Fruit fly (Drosophila melanogaster): ENCODE results near the gene CG12099.

Gene CG12099

dm6 chr3L:1586266-1587054, 28.2 kb upstream of the CG12099 start (continued):
- TF ChIP-seq CHES-1-like (GFP tag; optimal IDR thresholded peaks at IDR 0.05) = no peak
- TF ChIP-seq oc (tag; optimal IDR thresholded peaks at IDR 0.05) = no peak
- no peak for TF ChIP-seq Dfd (GFP tag; optimal IDR thresholded peaks at IDR 0.05)
- TF ChIP-seq Pdp1 (GFP tag; optimal IDR thresholded peaks at IDR 0.05) = peak in 1 of 2 experiments; percentile 78
- no peak for TF ChIP-seq CG18764 (GFP tag; optimal IDR thresholded peaks at IDR 0.05)
- no peak for TF ChIP-seq CG12236 (GFP tag; optimal IDR thresholded peaks at IDR 0.05)
- peak; percentile 69 for TF ChIP-seq CG34224 (GFP tag; IDR thresholded peaks at IDR 0.05; ENCODE audit: partially characterized antibody)
- no peak for TF ChIP-seq peb (GFP tag; IDR thresholded peaks at IDR 0.05)
- TF ChIP-seq wek (GFP tag; optimal IDR thresholded peaks at IDR 0.05) = no peak
- TF ChIP-seq CG2678 (tag; optimal IDR thresholded peaks at IDR 0.05) = peak; percentile 24
- no peak for TF ChIP-seq mld (GFP tag; IDR thresholded peaks at IDR 0.05; ENCODE audit: partially characterized antibody)
- peak; percentile 91 for TF ChIP-seq abd-A (tag; optimal IDR thresholded peaks at IDR 0.05)
- no peak for TF ChIP-seq NC2β (GFP tag; optimal IDR thresholded peaks at IDR 0.05)
- no peak for TF ChIP-seq ac (GFP tag; optimal IDR thresholded peaks at IDR 0.05)
- no peak for TF ChIP-seq CG12942 (GFP tag; optimal IDR thresholded peaks at IDR 0.05)
- no peak for TF ChIP-seq vnd (GFP tag; IDR thresholded peaks at IDR 0.05; ENCODE audit: partially characterized antibody)
- peak; percentile 63; the same call in 2 of the 3 replicates for TF ChIP-seq Doc3 (GFP tag; IDR thresholded peaks at IDR 0.05; ENCODE audit: partially characterized antibody)
- peak; percentile 3 for TF ChIP-seq CG2712 (tag; optimal IDR thresholded peaks at IDR 0.05)
- peak; percentile 68; the same call in 1 of the 2 replicates for TF ChIP-seq Drgx (GFP tag; IDR thresholded peaks at IDR 0.05)
- no peak for TF ChIP-seq Rx (GFP tag; IDR thresholded peaks at IDR 0.05)
- peak; percentile 44 for TF ChIP-seq Deaf1 (tag; optimal IDR thresholded peaks at IDR 0.05)
- no peak for TF ChIP-seq CG30403 (GFP tag; optimal IDR thresholded peaks at IDR 0.05)
- TF ChIP-seq Awh (GFP tag; IDR thresholded peaks at IDR 0.05) = peak; percentile 27; the same call in 1 of the 2 replicates
- no peak for TF ChIP-seq CG9817 (tag; optimal IDR thresholded peaks at IDR 0.05)
- peak; percentile 78 for TF ChIP-seq lbe (GFP tag; optimal IDR thresholded peaks at IDR 0.05)
- no peak for TF ChIP-seq ATbp (GFP tag; optimal IDR thresholded peaks at IDR 0.05)
- no peak for TF ChIP-seq pita (GFP tag; optimal IDR thresholded peaks at IDR 0.05)
- TF ChIP-seq CG13287 (GFP tag; IDR thresholded peaks at IDR 0.05; ENCODE audit: partially characterized antibody) = peak; percentile 67
- no peak for TF ChIP-seq br (optimal IDR thresholded peaks at IDR 0.05)
- TF ChIP-seq CG17385 (GFP tag; optimal IDR thresholded peaks at IDR 0.05) = no peak
- no peak for TF ChIP-seq chn (GFP tag; optimal IDR thresholded peaks at IDR 0.05)
- TF ChIP-seq chif (GFP tag; optimal IDR thresholded peaks at IDR 0.05) = no peak
- TF ChIP-seq CG8765 (GFP tag; IDR thresholded peaks at IDR 0.05) = peak; percentile 42; the same call in 1 of the 2 replicates
- no peak for TF ChIP-seq Xrp1 (GFP tag; IDR thresholded peaks at IDR 0.05)
- TF ChIP-seq en (GFP tag; optimal IDR thresholded peaks at IDR 0.05) = no peak
- TF ChIP-seq CG12104 (GFP tag; optimal IDR thresholded peaks at IDR 0.05) = no peak
- peak; percentile 12 for TF ChIP-seq CG17568 (GFP tag; optimal IDR thresholded peaks at IDR 0.05)
- TF ChIP-seq Max (GFP tag; optimal IDR thresholded peaks at IDR 0.05) = no peak
- no peak for TF ChIP-seq maf-S (GFP tag; optimal IDR thresholded peaks at IDR 0.05)
- TF ChIP-seq ken (GFP tag; IDR thresholded peaks at IDR 0.05) = 0 out of 3 replicates have a peak, but pooled peaks have one; percentile 18
- peak; percentile 15 for TF ChIP-seq Blimp-1 (GFP tag; optimal IDR thresholded peaks at IDR 0.05)
- peak; percentile 34 for TF ChIP-seq B-H2 (GFP tag; optimal IDR thresholded peaks at IDR 0.05)
- TF ChIP-seq bcd (GFP tag; optimal IDR thresholded peaks at IDR 0.05) = no peak
- no peak for TF ChIP-seq slou (GFP tag; optimal IDR thresholded peaks at IDR 0.05)
- peak; percentile 99 for TF ChIP-seq z (GFP tag; IDR thresholded peaks at IDR 0.05)
- no peak for TF ChIP-seq CG14441 (GFP tag; IDR thresholded peaks at IDR 0.05)
- TF ChIP-seq CG32532 (GFP tag; IDR thresholded peaks at IDR 0.05) = peak; percentile 65
- TF ChIP-seq dpn (GFP tag; optimal IDR thresholded peaks at IDR 0.05) = no peak
- TF ChIP-seq so (GFP tag; IDR thresholded peaks at IDR 0.05) = no peak
- no peak for TF ChIP-seq CG4404 (GFP tag; IDR thresholded peaks at IDR 0.05)
